Worm (Caenorhabditis elegans) whole organism, mixed stage, embryonic: ENCODE results near the gene ttbk-4.

Experiments used
- blmp-1 ChIP-seq: fragments of 150-350 bp; optimal IDR thresholded peaks from 2 replicates; lab custom pipeline; 2014; ENCODE audit warnings: missing biosample characterization, missing genetic modification characterization
- ces-1 ChIP-seq: fragments of 150-350 bp; optimal IDR thresholded peaks from 2 replicates; lab custom pipeline; 2014; ENCODE audit warnings: missing biosample characterization, missing genetic modification reagents, missing genetic modification characterization
- cnd-1 ChIP-seq: fragments of 200-800 bp; sonication (Bioruptor generic); optimal IDR thresholded peaks from 2 replicates; lab custom pipeline; 2018; ENCODE audit warnings: mild to moderate bottlenecking, missing genetic modification characterization, missing compliant biosample characterization
- drap-1 ChIP-seq: fragments of 200-800 bp; sonication (Bioruptor generic); optimal IDR thresholded peaks from 3 replicates; lab custom pipeline; 2018; ENCODE audit warnings: mild to moderate bottlenecking, missing genetic modification characterization, missing compliant biosample characterization
- elt-3 ChIP-seq: fragments of 150-350 bp; optimal IDR thresholded peaks from 2 replicates; lab custom pipeline; 2014; ENCODE audit warnings: missing biosample characterization, missing genetic modification characterization
- mep-1 ChIP-seq: fragments of 150-350 bp; optimal IDR thresholded peaks from 2 replicates; lab custom pipeline; 2017; ENCODE audit warnings: missing biosample characterization, missing genetic modification reagents, missing genetic modification characterization, inconsistent platforms
- nhr-12 ChIP-seq: fragments of 150-350 bp; optimal IDR thresholded peaks from 2 replicates; lab custom pipeline; 2014; ENCODE audit warnings: missing biosample characterization, missing genetic modification characterization
- nhr-237 ChIP-seq: fragments of 150-350 bp; optimal IDR thresholded peaks from 2 replicates; lab custom pipeline; 2014; ENCODE audit warnings: missing biosample characterization, missing genetic modification characterization
- pha-4 ChIP-seq: fragments of 150-350 bp; optimal IDR thresholded peaks from 2 replicates; lab custom pipeline; 2018; ENCODE audit warnings: missing biosample characterization, missing genetic modification reagents, missing genetic modification characterization
- sem-2 ChIP-seq: fragments of 200-800 bp; sonication (Bioruptor generic); optimal IDR thresholded peaks from 2 replicates; lab custom pipeline; 2018; ENCODE audit warnings: mild to moderate bottlenecking, missing genetic modification characterization, missing compliant biosample characterization
- unc-39 ChIP-seq: fragments of 150-350 bp; optimal IDR thresholded peaks from 2 replicates; lab custom pipeline; 2014; ENCODE audit warnings: missing biosample characterization, missing genetic modification characterization
- unc-62 ChIP-seq: fragments of 150-350 bp; optimal IDR thresholded peaks from 2 replicates; lab custom pipeline; 2014; ENCODE audit warnings: missing biosample characterization, missing genetic modification reagents, missing genetic modification characterization
- zip-8 ChIP-seq: fragments of 150-350 bp; optimal IDR thresholded peaks from 2 replicates; lab custom pipeline; 2014; ENCODE audit warnings: missing biosample characterization, missing genetic modification characterization
- ztf-11 ChIP-seq: fragments of 150-350 bp; optimal IDR thresholded peaks from 2 replicates; lab custom pipeline; 2014; ENCODE audit warnings: missing biosample characterization, missing genetic modification characterization

ce11 chrIV:10027566-10027965 is 47.4 kb downstream of the ttbk-4 start, which contains the start of gene gipc-2:
- TF ChIP-seq ztf-11 (tag; lab: Kevin White, UChicago) (no peak), elt-3 (tag; lab: Kevin White, UChicago) (no peak), cnd-1 (tag; lab: Kevin White, UChicago) (no peak), blmp-1 (tag; lab: Kevin White, UChicago) (no peak), unc-39 (tag; lab: Kevin White, UChicago) (no peak), mep-1 (tag; lab: Kevin White, UChicago) (no peak), unc-62 (GFP tag; lab: Kevin White, UChicago) (no peak), drap-1 (GFP tag; lab: Kevin White, UChicago) (no peak), ces-1 (GFP tag; lab: Kevin White, UChicago) (no peak), pha-4 (tag; lab: Kevin White, UChicago) (no peak), sem-2 (no peak), nhr-12 (tag; lab: Kevin White, UChicago) (no peak), nhr-237 (no peak), zip-8 (tag; lab: Kevin White, UChicago) (no peak)
